Worm (Caenorhabditis elegans) whole organism, L4 larva: ENCODE measurements around the gene R10E8.2.

Experiments used
- D1046.2 ChIP-seq: fragments of 200-800 bp; sonication (Bioruptor generic); IDR thresholded peaks from 2 replicates; pipeline ENCODE4 v1.3.6; 2022; ENCODE audit warnings: missing genetic modification characterization, missing compliant biosample characterization
- F37D6.2 ChIP-seq: sonication (generic microtip); optimal IDR thresholded peaks from 2 replicates; lab custom pipeline; 2016; ENCODE audit warnings: mild to moderate bottlenecking, missing genetic modification characterization, missing compliant biosample characterization
- F44E2.7 ChIP-seq: fragments of 200-800 bp; sonication (Bioruptor generic); IDR thresholded peaks from 2 replicates; pipeline ENCODE4 v2.1.2; 2022; ENCODE audit warnings: missing genetic modification characterization, missing compliant biosample characterization
- Y5F2A.4 ChIP-seq: fragments of 200-800 bp; sonication (Bioruptor generic); optimal IDR thresholded peaks from 2 replicates; lab custom pipeline; 2018; ENCODE audit warnings: mild to moderate bottlenecking, missing genetic modification characterization, missing compliant biosample characterization
- Y75B8A.6 ChIP-seq: fragments of 200-800 bp; sonication (Bioruptor generic); IDR thresholded peaks from 2 replicates; pipeline ENCODE4 v1.3.6; 2022; ENCODE audit warnings: missing genetic modification reagents, missing genetic modification characterization, missing compliant biosample characterization
- aha-1 ChIP-seq: fragments of 150-350 bp; peaks from one replicate; lab custom pipeline; 2014; ENCODE audit warnings: missing biosample characterization, missing genetic modification characterization
- ama-1 ChIP-seq: fragments of 150-350 bp; optimal IDR thresholded peaks from 2 replicates; lab custom pipeline; 2014; ENCODE audit warnings: inconsistent platforms, mixed read lengths
- arid-1 ChIP-seq: fragments of 200-800 bp; sonication (Bioruptor generic); conservative IDR thresholded peaks from 2 replicates; pipeline ENCODE4 v1.3.6; 2022; ENCODE audit warnings: missing genetic modification reagents, missing genetic modification characterization, missing compliant biosample characterization
- ceh-20 ChIP-seq: fragments of 200-800 bp; sonication (Bioruptor generic); IDR thresholded peaks from 2 replicates; pipeline ENCODE4 v1.3.6; 2022; ENCODE audit warnings: missing genetic modification reagents, missing genetic modification characterization, missing compliant biosample characterization
- ceh-62 ChIP-seq: sonication (generic microtip); optimal IDR thresholded peaks from 2 replicates; lab custom pipeline; 2017; ENCODE audit warnings: missing biosample characterization, missing genetic modification characterization
- ctbp-1 ChIP-seq: fragments of 200-800 bp; sonication (Bioruptor generic); IDR thresholded peaks from 2 replicates; pipeline ENCODE4 v1.3.6; 2022; ENCODE audit warnings: missing genetic modification reagents, missing genetic modification characterization, missing compliant biosample characterization
- daf-12 ChIP-seq: fragments of 150-350 bp; optimal IDR thresholded peaks from 2 replicates; lab custom pipeline; 2014; ENCODE audit warnings: missing biosample characterization, missing genetic modification reagents, missing genetic modification characterization
- daf-16 ChIP-seq, 3 experiments: sonication (generic microtip); optimal IDR thresholded peaks; 2 replicates each; lab custom pipeline; 2016 to 2017; ENCODE audit warnings: missing genetic modification characterization in 3 of 3, missing genetic modification reagents in 3 of 3, mild to moderate bottlenecking in 2 of 3, missing compliant biosample characterization in 2 of 3, missing biosample characterization in 1 of 3, moderate library complexity in 1 of 3
- daf-19 ChIP-seq: fragments of 200-800 bp; sonication (Bioruptor generic); conservative IDR thresholded peaks from 2 replicates; pipeline ENCODE4 v1.3.6; 2022; ENCODE audit warnings: missing genetic modification characterization, missing compliant biosample characterization
- daf-8 ChIP-seq: fragments of 200-800 bp; sonication (Bioruptor generic); IDR thresholded peaks from 2 replicates; pipeline ENCODE4 v1.3.6; 2022; ENCODE audit warnings: missing genetic modification characterization, missing compliant biosample characterization
- dmd-6 ChIP-seq: fragments of 200-800 bp; sonication (Bioruptor generic); IDR thresholded peaks from 2 replicates; pipeline ENCODE4 v1.3.6; 2022; ENCODE audit warnings: missing genetic modification reagents, missing genetic modification characterization, missing compliant biosample characterization
- dmd-8 ChIP-seq: fragments of 200-800 bp; sonication (Bioruptor generic); IDR thresholded peaks from 2 replicates; pipeline ENCODE4 v1.3.6; 2022; ENCODE audit warnings: missing genetic modification characterization, missing compliant biosample characterization
- dve-1 ChIP-seq: sonication (generic microtip); optimal IDR thresholded peaks from 2 replicates; lab custom pipeline; 2017; ENCODE audit warnings: antibody characterized with exemption, mild to moderate bottlenecking, missing genetic modification characterization, missing compliant biosample characterization; ENCODE audit not compliant: insufficient read depth
- egl-27 ChIP-seq: sonication (generic microtip); optimal IDR thresholded peaks from 3 replicates; lab custom pipeline; 2017; ENCODE audit warnings: missing biosample characterization, missing genetic modification reagents, missing genetic modification characterization
- fkh-10 ChIP-seq: fragments of 150-350 bp; optimal IDR thresholded peaks from 2 replicates; lab custom pipeline; 2014; ENCODE audit warnings: missing biosample characterization, missing genetic modification reagents, missing genetic modification characterization
- fos-1 ChIP-seq: fragments of 150-350 bp; optimal IDR thresholded peaks from 2 replicates; lab custom pipeline; 2014; ENCODE audit warnings: missing biosample characterization, missing genetic modification characterization
- gei-8 ChIP-seq: fragments of 200-800 bp; sonication (Bioruptor generic); optimal IDR thresholded peaks from 2 replicates; lab custom pipeline; 2018; ENCODE audit warnings: mild to moderate bottlenecking, missing genetic modification characterization, missing compliant biosample characterization
- hlh-11 ChIP-seq: fragments of 200-800 bp; sonication (Bioruptor generic); optimal IDR thresholded peaks from 2 replicates; lab custom pipeline; 2018; ENCODE audit warnings: mild to moderate bottlenecking, missing genetic modification characterization, missing compliant biosample characterization
- hlh-30 ChIP-seq: sonication (generic microtip); optimal IDR thresholded peaks from 2 replicates; lab custom pipeline; 2017; ENCODE audit warnings: antibody characterized with exemption, mild to moderate bottlenecking, missing genetic modification characterization, missing compliant biosample characterization; ENCODE audit not compliant: insufficient read depth
- hmg-1.1 ChIP-seq: fragments of 200-800 bp; sonication (Bioruptor generic); IDR thresholded peaks from 2 replicates; pipeline ENCODE4 v1.3.6; 2022; ENCODE audit warnings: missing genetic modification reagents, missing genetic modification characterization, missing compliant biosample characterization
- lim-7 ChIP-seq: fragments of 200-800 bp; sonication (Bioruptor generic); IDR thresholded peaks from 2 replicates; pipeline ENCODE4 v1.3.6; 2022; ENCODE audit warnings: missing genetic modification characterization, missing compliant biosample characterization
- lin-13 ChIP-seq: fragments of 150-350 bp; optimal IDR thresholded peaks from 2 replicates; lab custom pipeline; 2014; ENCODE audit warnings: missing biosample characterization, missing genetic modification reagents, missing genetic modification characterization
- lir-3 ChIP-seq: sonication (generic microtip); optimal IDR thresholded peaks from 2 replicates; lab custom pipeline; 2016; ENCODE audit warnings: mild to moderate bottlenecking, missing genetic modification characterization, missing compliant biosample characterization
- lsy-2 ChIP-seq, 2 experiments: fragments of 150-350 bp in 1 of 2; sonication (generic microtip) in 1 of 2; optimal IDR thresholded peaks; 2 replicates each; lab custom pipeline; 2014 to 2017; ENCODE audit warnings: missing biosample characterization in 2 of 2, missing genetic modification characterization in 2 of 2
- madf-9 ChIP-seq: fragments of 200-800 bp; sonication (Bioruptor generic); conservative IDR thresholded peaks from 2 replicates; pipeline ENCODE4 v1.3.6; 2022; ENCODE audit warnings: missing genetic modification reagents, missing genetic modification characterization, missing compliant biosample characterization
- nhr-10 ChIP-seq: fragments of 150-350 bp; optimal IDR thresholded peaks from 2 replicates; lab custom pipeline; 2014; ENCODE audit warnings: missing biosample characterization, missing genetic modification characterization
- nhr-102 ChIP-seq: sonication (generic microtip); optimal IDR thresholded peaks from 2 replicates; lab custom pipeline; 2016; ENCODE audit warnings: mild to moderate bottlenecking, missing genetic modification characterization, moderate library complexity, missing compliant biosample characterization
- nhr-11 ChIP-seq: fragments of 150-350 bp; optimal IDR thresholded peaks from 2 replicates; lab custom pipeline; 2014; ENCODE audit warnings: missing biosample characterization, missing genetic modification characterization
- nhr-111 ChIP-seq: fragments of 200-800 bp; sonication (Bioruptor generic); optimal IDR thresholded peaks from 2 replicates; lab custom pipeline; 2018; ENCODE audit warnings: mild to moderate bottlenecking, missing genetic modification characterization, missing compliant biosample characterization
- nhr-28 ChIP-seq: fragments of 150-350 bp; optimal IDR thresholded peaks from 2 replicates; lab custom pipeline; 2014; ENCODE audit warnings: missing biosample characterization, missing genetic modification characterization
- nhr-42 ChIP-seq: fragments of 200-800 bp; sonication (Bioruptor generic); IDR thresholded peaks from 2 replicates; pipeline ENCODE4 v1.3.6; 2022; ENCODE audit warnings: missing genetic modification characterization, missing compliant biosample characterization
- nhr-48 ChIP-seq: sonication (generic microtip); optimal IDR thresholded peaks from 2 replicates; lab custom pipeline; 2016; ENCODE audit warnings: mild to moderate bottlenecking, missing genetic modification characterization, missing compliant biosample characterization
- nhr-6 ChIP-seq: fragments of 150-350 bp; optimal IDR thresholded peaks from 2 replicates; lab custom pipeline; 2014; ENCODE audit warnings: missing biosample characterization, missing genetic modification characterization
- nhr-76 ChIP-seq: fragments of 150-350 bp; optimal IDR thresholded peaks from 2 replicates; lab custom pipeline; 2014; ENCODE audit warnings: missing biosample characterization, missing genetic modification characterization
- pha-4 ChIP-seq, 2 experiments: fragments of 150-350 bp in 1 of 2; fragments of 200-800 bp in 1 of 2; sonication (Bioruptor generic) in 1 of 2; IDR thresholded peaks in 1 of 2; optimal IDR thresholded peaks in 1 of 2; 2 replicates each; pipeline versions ENCODE4 v1.3.6 to Lab custom; 2014 to 2022; ENCODE audit warnings: missing genetic modification characterization in 2 of 2, missing genetic modification reagents in 2 of 2, missing biosample characterization in 1 of 2, missing compliant biosample characterization in 1 of 2
- pqm-1 ChIP-seq: sonication (generic microtip); optimal IDR thresholded peaks from 2 replicates; lab custom pipeline; 2017; ENCODE audit warnings: missing biosample characterization, missing genetic modification characterization
- snpc-4 ChIP-seq: fragments of 150-350 bp; optimal IDR thresholded peaks from 2 replicates; lab custom pipeline; 2014; ENCODE audit warnings: missing biosample characterization, missing genetic modification characterization
- spr-3 ChIP-seq: fragments of 200-800 bp; sonication (Bioruptor generic); optimal IDR thresholded peaks from 2 replicates; lab custom pipeline; 2018; ENCODE audit warnings: mild to moderate bottlenecking, missing genetic modification characterization, missing compliant biosample characterization
- tag-97 ChIP-seq: fragments of 200-800 bp; sonication (Bioruptor generic); IDR thresholded peaks from 2 replicates; pipeline ENCODE4 v1.3.6; 2022; ENCODE audit warnings: missing genetic modification characterization, missing compliant biosample characterization
- unc-130 ChIP-seq: sonication (generic microtip); optimal IDR thresholded peaks from 2 replicates; lab custom pipeline; 2016; ENCODE audit warnings: missing genetic modification reagents, missing genetic modification characterization, missing compliant biosample characterization
- unc-62 ChIP-seq, 3 experiments: fragments of 150-350 bp in 1 of 3; sonication (generic microtip); optimal IDR thresholded peaks in 2 of 3; peaks in 1 of 3; 1 replicate in 1 of 3; 2 replicates in 2 of 3; lab custom pipeline; 2014 to 2017; ENCODE audit warnings: missing biosample characterization in 3 of 3, missing genetic modification characterization in 3 of 3, missing genetic modification reagents in 3 of 3, missing genotype in 1 of 3
- zfp-2 ChIP-seq: sonication (generic microtip); optimal IDR thresholded peaks from 2 replicates; lab custom pipeline; 2016; ENCODE audit warnings: mild to moderate bottlenecking, missing genetic modification characterization, missing compliant biosample characterization

The R10E8.2 gene

ce11 chrV:18243227-18243626 is 10.4 kb upstream of the R10E8.2 start:
- peak in 1 of 2 experiments; percentile 93 for TF ChIP-seq unc-62 (GFP tag; optimal IDR thresholded peaks at IDR 0.05 in 1 of 2; lab: Kevin White, UChicago)
- TF ChIP-seq unc-62 (tag; optimal IDR thresholded peaks at IDR 0.05; lab: Kevin White, UChicago), result no peak
- TF ChIP-seq lsy-2 (tag; optimal IDR thresholded peaks at IDR 0.05; lab: Kevin White, UChicago), result no peak
- TF ChIP-seq ceh-62 (tag; lab: Kevin White, UChicago), result no peak
- TF ChIP-seq unc-130 (GFP tag; lab: Kevin White, UChicago), result no peak
- TF ChIP-seq lir-3, result no peak
- TF ChIP-seq, all 104 proteins: peak for 1

- no peak for TF ChIP-seq nhr-48 (tag; lab: Kevin White, UChicago)
- TF ChIP-seq gei-8 (GFP tag; lab: Kevin White, UChicago), result no peak
- TF ChIP-seq ama-1 (lab: Kevin White, UChicago), result no peak
- peak; percentile 17 for TF ChIP-seq dve-1 (tag; lab: Kevin White, UChicago)
- TF ChIP-seq tag-97 (GFP tag; lab: Robert Waterston, UW), result no peak
- no peak for TF ChIP-seq dmd-8 (GFP tag; lab: Robert Waterston, UW)
- no peak for TF ChIP-seq Y75B8A.6 (GFP tag; lab: Robert Waterston, UW)
- TF ChIP-seq madf-9, result no peak
- peak; percentile 34 for TF ChIP-seq aha-1
- peak; percentile 77 for TF ChIP-seq nhr-28 (tag; lab: Kevin White, UChicago)
- TF ChIP-seq lin-13 (GFP tag; lab: Kevin White, UChicago), result no peak
- no peak for TF ChIP-seq Y5F2A.4
- no peak for TF ChIP-seq nhr-102 (tag; lab: Kevin White, UChicago)
- no peak for TF ChIP-seq nhr-42 (GFP tag; lab: Robert Waterston, UW)
- no peak for TF ChIP-seq egl-27 (tag; lab: Kevin White, UChicago)
- no peak for TF ChIP-seq nhr-6 (tag; lab: Kevin White, UChicago)
- peak; percentile 30 for TF ChIP-seq pqm-1
- no peak for TF ChIP-seq lsy-2 (tag; optimal IDR thresholded peaks at IDR 0.05; lab: Kevin White, UChicago)
- no peak for TF ChIP-seq daf-8 (GFP tag; lab: Robert Waterston, UW)
- TF ChIP-seq nhr-10 (tag; lab: Kevin White, UChicago), result no peak
- no peak for TF ChIP-seq nhr-76 (tag; lab: Kevin White, UChicago)
- no peak for TF ChIP-seq daf-19 (GFP tag; lab: Robert Waterston, UW)
- no peak for TF ChIP-seq nhr-111 (GFP tag; lab: Kevin White, UChicago)
- no peak for TF ChIP-seq hlh-30 (tag; lab: Kevin White, UChicago)
- no peak for TF ChIP-seq zfp-2
- TF ChIP-seq daf-12 (tag; lab: Kevin White, UChicago), result no peak
- no peak for TF ChIP-seq D1046.2 (GFP tag; lab: Robert Waterston, UW)
- no peak for TF ChIP-seq pha-4 (GFP tag; IDR thresholded peaks at IDR 0.05; lab: Robert Waterston, UW)
- TF ChIP-seq pha-4 (tag; optimal IDR thresholded peaks at IDR 0.05; lab: Kevin White, UChicago), result no peak
- TF ChIP-seq ctbp-1, result no peak
- TF ChIP-seq hmg-1.1, result no peak
- no peak for TF ChIP-seq dmd-6
- TF ChIP-seq daf-16 (GFP tag; optimal IDR thresholded peaks at IDR 0.05; lab: Kevin White, UChicago), result no peak
- TF ChIP-seq daf-16 (tag; optimal IDR thresholded peaks at IDR 0.05; lab: Kevin White, UChicago), result peak; percentile 28
- no peak for TF ChIP-seq lim-7 (GFP tag; lab: Robert Waterston, UW)
- no peak for TF ChIP-seq ceh-20 (GFP tag; lab: Robert Waterston, UW)
- TF ChIP-seq snpc-4 (tag; lab: Kevin White, UChicago), result no peak
- no peak for TF ChIP-seq F44E2.7 (GFP tag; lab: Robert Waterston, UW)
- no peak for TF ChIP-seq nhr-11 (tag; lab: Kevin White, UChicago)
- no peak for TF ChIP-seq hlh-11
- no peak for TF ChIP-seq fos-1 (tag; lab: Kevin White, UChicago)
- no peak for TF ChIP-seq spr-3 (GFP tag; lab: Kevin White, UChicago)
- TF ChIP-seq fkh-10, result no peak
- TF ChIP-seq F37D6.2 (tag; lab: Kevin White, UChicago), result no peak
- TF ChIP-seq arid-1 (GFP tag; lab: Robert Waterston, UW), result no peak
- no peak for TF ChIP-seq ceh-62 (tag; lab: Kevin White, UChicago)
Observed at ce11 chrV:18244408-18244807, 9.2 kb upstream of the R10E8.2 start.
